Fruit fly (Drosophila melanogaster): ENCODE results near the gene Reps.

dm6 chr2L:11085129-11085528 lies 21.3 kb downstream of the Reps start, which contains the start of gene AstCC:
- TF ChIP-seq usp (GFP tag; optimal IDR thresholded peaks at IDR 0.05), result no peak
- no peak for TF ChIP-seq dmrt93B (GFP tag; optimal IDR thresholded peaks at IDR 0.05)
- no peak for TF ChIP-seq pan (optimal IDR thresholded peaks at IDR 0.05)
- no peak for TF ChIP-seq fru (GFP tag; optimal IDR thresholded peaks at IDR 0.05)
- no peak for TF ChIP-seq dsf (GFP tag; optimal IDR thresholded peaks at IDR 0.05; ENCODE audit: borderline replicate concordance)
- no peak for TF ChIP-seq ey (GFP tag; optimal IDR thresholded peaks at IDR 0.05)
- TF ChIP-seq tai (GFP tag; optimal IDR thresholded peaks at IDR 0.05), result no peak
- TF ChIP-seq Hnf4 (GFP tag; optimal IDR thresholded peaks at IDR 0.05), result no peak
- no peak for TF ChIP-seq CG32264 (GFP tag; optimal IDR thresholded peaks at IDR 0.05)
- TF ChIP-seq Abd-B (GFP tag; optimal IDR thresholded peaks at IDR 0.05), result no peak
- no peak for TF ChIP-seq Myc (optimal IDR thresholded peaks at IDR 0.05)

Data from whole organism, wandering third instar larva.